Fruit fly (Drosophila melanogaster): ENCODE measurements around the gene NP15.6.
A peak's percentile ranks its signal among the peaks of the same experiment; 100 is the strongest.

Gene NP15.6

dm6 chr3R:18998370-18998769, 28.8 kb upstream of the NP15.6 start (continued):
- TF ChIP-seq CG11456 (GFP tag; IDR thresholded peaks at IDR 0.05) (0 out of 3 replicates have a peak, but pooled peaks have one; percentile 18), CG7372 (GFP tag; IDR thresholded peaks at IDR 0.05) (no peak), CG14965 (GFP tag; optimal IDR thresholded peaks at IDR 0.05; ENCODE audit: borderline replicate concordance) (no peak), slou (GFP tag; optimal IDR thresholded peaks at IDR 0.05) (no peak), GATAe (GFP tag; conservative IDR thresholded peaks at IDR 0.05) (no peak), CG11093 (GFP tag; IDR thresholded peaks at IDR 0.05) (no peak), NC2β (GFP tag; optimal IDR thresholded peaks at IDR 0.05) (no peak), CG8944 (GFP tag; optimal IDR thresholded peaks at IDR 0.05) (peak; percentile 1), ranshi (GFP tag; IDR thresholded peaks at IDR 0.05) (peak; percentile 41; the same call in 1 of the 2 replicates), Atf-2 (GFP tag; optimal IDR thresholded peaks at IDR 0.05) (peak; percentile 5), Lim3 (GFP tag; IDR thresholded peaks at IDR 0.05) (no peak), CG13296 (GFP tag; optimal IDR thresholded peaks at IDR 0.05) (no peak), CG13775 (GFP tag; optimal IDR thresholded peaks at IDR 0.05) (no peak), CG6791 (GFP tag; IDR thresholded peaks at IDR 0.05; ENCODE audit: partially characterized antibody) (no peak), CG3407 (GFP tag; optimal IDR thresholded peaks at IDR 0.05) (no peak), ind (GFP tag; optimal IDR thresholded peaks at IDR 0.05) (peak; percentile 33), MESR4 (GFP tag; optimal IDR thresholded peaks at IDR 0.05) (no peak), tin (GFP tag; optimal IDR thresholded peaks at IDR 0.05) (peak; percentile 8), sr (GFP tag; IDR thresholded peaks at IDR 0.05) (no peak)

DNA sequence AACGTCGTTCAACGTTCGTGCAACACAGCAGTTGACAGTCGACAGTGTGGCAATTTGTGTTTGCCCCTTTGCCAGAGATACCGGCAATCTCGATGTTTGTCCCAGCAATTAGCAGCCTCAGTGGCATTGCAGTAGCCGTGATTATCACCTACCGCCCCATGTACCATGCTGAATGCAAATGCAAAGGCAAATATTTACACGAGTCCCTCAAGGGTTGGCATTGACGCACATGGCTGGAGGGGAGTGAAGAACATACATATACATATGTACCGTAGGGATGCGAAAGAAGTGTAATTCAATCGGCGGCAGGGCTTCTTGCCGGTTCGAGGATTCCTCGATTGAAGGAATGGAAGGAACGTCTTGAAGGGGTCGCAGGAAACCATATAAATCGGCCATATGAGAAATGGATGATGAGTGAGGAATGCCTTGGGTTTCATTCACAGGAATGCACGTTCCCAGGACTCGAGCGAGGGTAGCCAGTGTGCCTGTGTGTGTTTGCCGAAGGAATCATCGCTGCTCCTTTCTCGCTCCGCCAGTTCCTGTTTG, 27.2 kb upstream of the NP15.6 start:
- TF ChIP-seq Xbp1 (GFP tag; optimal IDR thresholded peaks at IDR 0.05), result no peak
- no peak for TF ChIP-seq D19A (tag; optimal IDR thresholded peaks at IDR 0.05)
- no peak for TF ChIP-seq gfzf (GFP tag; optimal IDR thresholded peaks at IDR 0.05)
- TF ChIP-seq D19B (GFP tag; optimal IDR thresholded peaks at IDR 0.05), result no peak
- no peak for TF ChIP-seq CG15269 (tag; optimal IDR thresholded peaks at IDR 0.05)
- peak; percentile 25 for TF ChIP-seq kni (GFP tag; optimal IDR thresholded peaks at IDR 0.05)
- TF ChIP-seq CG2889 (GFP tag; IDR thresholded peaks at IDR 0.05), result no peak
- TF ChIP-seq crp (GFP tag; optimal IDR thresholded peaks at IDR 0.05), result no peak
- no peak for TF ChIP-seq ase (GFP tag; IDR thresholded peaks at IDR 0.05)
- no peak for TF ChIP-seq CG6854 (GFP tag; optimal IDR thresholded peaks at IDR 0.05)
- TF ChIP-seq CG15696 (tag; optimal IDR thresholded peaks at IDR 0.05), result peak; percentile 18
- TF ChIP-seq cato (GFP tag; optimal IDR thresholded peaks at IDR 0.05; ENCODE audit: borderline replicate concordance), result no peak
- no peak for TF ChIP-seq lbe (GFP tag; optimal IDR thresholded peaks at IDR 0.05)
- TF ChIP-seq Dad (GFP tag; optimal IDR thresholded peaks at IDR 0.05), result no peak
- TF ChIP-seq zf30C (GFP tag; optimal IDR thresholded peaks at IDR 0.05), result no peak
- no peak for TF ChIP-seq CG7928 (GFP tag; optimal IDR thresholded peaks at IDR 0.05)
- TF ChIP-seq sr (GFP tag; IDR thresholded peaks at IDR 0.05), result no peak
- TF ChIP-seq CG10431 (GFP tag; optimal IDR thresholded peaks at IDR 0.05), result peak; percentile 4
- TF ChIP-seq ap (GFP tag; IDR thresholded peaks at IDR 0.05), result no peak
- TF ChIP-seq CG7786 (GFP tag; optimal IDR thresholded peaks at IDR 0.05), result no peak
- TF ChIP-seq dimm (GFP tag; IDR thresholded peaks at IDR 0.05), result no peak
- TF ChIP-seq fd96Cb (tag; optimal IDR thresholded peaks at IDR 0.05), result no peak
- TF ChIP-seq bowl (GFP tag; IDR thresholded peaks at IDR 0.05), result no peak
- TF ChIP-seq CG14667 (GFP tag; IDR thresholded peaks at IDR 0.05), result no peak
- no peak for TF ChIP-seq CG18619 (GFP tag; optimal IDR thresholded peaks at IDR 0.05)
- TF ChIP-seq CG2875 (GFP tag; optimal IDR thresholded peaks at IDR 0.05), result peak; percentile 4
- no peak for TF ChIP-seq Deaf1 (tag; optimal IDR thresholded peaks at IDR 0.05)
- no peak for TF ChIP-seq dan (GFP tag; IDR thresholded peaks at IDR 0.05)
- TF ChIP-seq CG7963 (GFP tag; IDR thresholded peaks at IDR 0.05; ENCODE audit: partially characterized antibody), result no peak
- TF ChIP-seq nom (GFP tag; optimal IDR thresholded peaks at IDR 0.05), result peak; percentile 2
- TF ChIP-seq CG12155 (GFP tag; optimal IDR thresholded peaks at IDR 0.05), result no peak
- TF ChIP-seq CTCF (GFP tag; optimal IDR thresholded peaks at IDR 0.05), result no peak
- TF ChIP-seq CG6175 (GFP tag; IDR thresholded peaks at IDR 0.05), result no peak
- no peak for TF ChIP-seq CG17912 (GFP tag; optimal IDR thresholded peaks at IDR 0.05)

Data from whole organism, embryonic.